Fruit fly (Drosophila melanogaster) whole organism, wandering third instar larva: ENCODE data around the gene in.

Experiments used
- Abd-B ChIP-seq: fragments of >200 bp; optimal IDR thresholded peaks from 2 replicates; lab custom pipeline; 2017; ENCODE audit warnings: missing biosample characterization, missing genetic modification characterization
- CG9705 ChIP-seq: fragments of 200-800 bp; sonication (Bioruptor generic); optimal IDR thresholded peaks from 2 replicates; lab custom pipeline; 2018; ENCODE audit warnings: missing biosample characterization, mild to moderate bottlenecking, missing genetic modification characterization
- CrebA ChIP-seq: fragments of 200-800 bp; sonication (Bioruptor generic); optimal IDR thresholded peaks from 2 replicates; lab custom pipeline; 2016; ENCODE audit warnings: missing biosample characterization, mild to moderate bottlenecking, missing genetic modification characterization, borderline replicate concordance
- Hnf4 ChIP-seq: fragments of 200-800 bp; sonication (Bioruptor generic); optimal IDR thresholded peaks from 2 replicates; lab custom pipeline; 2016; ENCODE audit warnings: missing biosample characterization, mild to moderate bottlenecking, missing genetic modification characterization
- Hr78 ChIP-seq: fragments of >200 bp; optimal IDR thresholded peaks from 2 replicates; lab custom pipeline; 2017; ENCODE audit warnings: missing biosample characterization, missing genetic modification characterization
- Myc ChIP-seq: fragments of >200 bp; optimal IDR thresholded peaks from 2 replicates; lab custom pipeline; 2017
- Vsx2 ChIP-seq: fragments of 200-300, 225-300 bp; sonication (Bioruptor generic); optimal IDR thresholded peaks from 2 replicates; lab custom pipeline; 2018; ENCODE audit warnings: missing biosample characterization, missing genetic modification characterization; ENCODE audit not compliant: partially characterized antibody
- brk ChIP-seq: fragments of 200-800 bp; sonication (Bioruptor generic); optimal IDR thresholded peaks from 2 replicates; lab custom pipeline; 2016; ENCODE audit warnings: missing biosample characterization, mild to moderate bottlenecking, missing genetic modification characterization
- ey ChIP-seq: fragments of 200-800 bp; sonication (Bioruptor generic); optimal IDR thresholded peaks from 2 replicates; lab custom pipeline; 2016; ENCODE audit warnings: missing biosample characterization, missing genetic modification characterization
- h ChIP-seq: fragments of 200-800 bp; sonication (Bioruptor generic); optimal IDR thresholded peaks from 3 replicates; lab custom pipeline; 2016; ENCODE audit warnings: missing biosample characterization, mild to moderate bottlenecking, missing genetic modification characterization
- pan ChIP-seq: fragments of >200 bp; optimal IDR thresholded peaks from 2 replicates; lab custom pipeline; 2017
- psq ChIP-seq: fragments of 200-800 bp; sonication (Bioruptor generic); optimal IDR thresholded peaks from 3 replicates; lab custom pipeline; 2017; ENCODE audit warnings: missing biosample characterization, mild to moderate bottlenecking, missing genetic modification characterization, moderate library complexity
- usp ChIP-seq: fragments of >200 bp; optimal IDR thresholded peaks from 2 replicates; lab custom pipeline; 2017; ENCODE audit warnings: missing biosample characterization, missing genetic modification characterization

- no peak for TF ChIP-seq ey (GFP tag; lab: Kevin White, UChicago)
- no peak for TF ChIP-seq usp (GFP tag; lab: Kevin White, UChicago)
- no peak for TF ChIP-seq Abd-B
- TF ChIP-seq Hr78: no peak
- no peak for TF ChIP-seq brk (GFP tag; lab: Kevin White, UChicago)
- no peak for TF ChIP-seq Hnf4 (GFP tag; lab: Kevin White, UChicago)
- no peak for TF ChIP-seq Myc (lab: Kevin White, UChicago)
- no peak for TF ChIP-seq h (GFP tag; lab: Kevin White, UChicago)
- no peak for TF ChIP-seq Vsx2 (GFP tag; lab: Kevin White, UChicago)
- TF ChIP-seq CG9705 (GFP tag; lab: Kevin White, UChicago): no peak
- no peak for TF ChIP-seq pan (lab: Kevin White, UChicago)
- no peak for TF ChIP-seq psq (GFP tag; lab: Kevin White, UChicago)
- TF ChIP-seq CrebA (GFP tag; lab: Kevin White, UChicago): no peak
Observed at dm6 chr3L:20404515-20404914, 37.5 kb downstream of the in start.
